Worm (Caenorhabditis elegans): ENCODE measurements around the gene F56F11.1.

The F56F11.1 gene

ce11 chrIII:2866597-2866996 lies 24.9 kb upstream of the F56F11.1 start:
- TF ChIP-seq unc-62 (GFP tag; optimal IDR thresholded peaks at IDR 0.05), result no peak
- TF ChIP-seq sem-4 (tag; optimal IDR thresholded peaks at IDR 0.05), result no peak
- TF ChIP-seq C34F6.9 (tag; optimal IDR thresholded peaks at IDR 0.05), result no peak
- no peak for TF ChIP-seq unc-55 (GFP tag; optimal IDR thresholded peaks at IDR 0.05)
- TF ChIP-seq nhr-12 (tag; optimal IDR thresholded peaks at IDR 0.05), result no peak
- TF ChIP-seq ztf-1 (GFP tag; conservative IDR thresholded peaks at IDR 0.05), result no peak
- no peak for TF ChIP-seq elt-3 (tag; optimal IDR thresholded peaks at IDR 0.05)
- TF ChIP-seq ama-1 (optimal IDR thresholded peaks at IDR 0.05), result no peak
- no peak for TF ChIP-seq alr-1 (tag; optimal IDR thresholded peaks at IDR 0.05)
- TF ChIP-seq mbf-1 (tag; optimal IDR thresholded peaks at IDR 0.05), result no peak
- TF ChIP-seq aly-2 (tag; optimal IDR thresholded peaks at IDR 0.05), result no peak
- TF ChIP-seq R02D3.7 (tag; optimal IDR thresholded peaks at IDR 0.05), result no peak

DNA sequence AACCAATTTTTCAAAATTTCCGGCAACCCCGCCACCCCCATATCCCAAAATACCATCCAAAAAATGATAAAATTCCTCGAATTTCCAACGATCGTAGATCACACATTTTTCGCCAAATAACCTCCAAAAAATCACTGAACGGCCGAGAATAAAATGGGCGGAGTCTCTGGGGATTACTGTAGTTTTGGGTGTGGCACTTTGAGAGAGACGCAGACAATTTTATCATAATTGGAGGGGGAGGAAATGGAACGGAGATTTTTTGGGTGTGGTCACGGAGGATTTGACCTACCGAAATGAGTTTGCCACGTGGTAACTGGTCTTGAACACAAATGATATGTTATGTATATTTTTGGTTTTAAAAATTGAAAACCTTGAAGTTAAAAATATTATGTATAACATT lies 23.1 kb upstream of the F56F11.1 start:
- TF ChIP-seq nhr-21 (tag; optimal IDR thresholded peaks at IDR 0.05), result no peak
- peak in 1 of 2 experiments; percentile 24 for TF ChIP-seq lsy-2 (tag; optimal IDR thresholded peaks at IDR 0.05)
- no peak for TF ChIP-seq C34F6.9 (tag; optimal IDR thresholded peaks at IDR 0.05)
- TF ChIP-seq nhr-237 (tag; optimal IDR thresholded peaks at IDR 0.05), result no peak
- TF ChIP-seq sma-9 (GFP tag; optimal IDR thresholded peaks at IDR 0.05), result peak; percentile 38
- TF ChIP-seq sma-9 (tag; optimal IDR thresholded peaks at IDR 0.05), result no peak
- TF ChIP-seq ztf-11 (tag; optimal IDR thresholded peaks at IDR 0.05), result no peak
- peak; percentile 32 for TF ChIP-seq sma-3 (GFP tag; optimal IDR thresholded peaks at IDR 0.05)
- TF ChIP-seq mdl-1 (tag; optimal IDR thresholded peaks at IDR 0.05), result no peak

- TF ChIP-seq ama-1 (optimal IDR thresholded peaks at IDR 0.05), result no peak
- TF ChIP-seq unc-55 (GFP tag; optimal IDR thresholded peaks at IDR 0.05), result no peak
- no peak for TF ChIP-seq unc-39 (tag; optimal IDR thresholded peaks at IDR 0.05)
- no peak for TF ChIP-seq egl-27 (tag; optimal IDR thresholded peaks at IDR 0.05)
- no peak for TF ChIP-seq alr-1 (tag; optimal IDR thresholded peaks at IDR 0.05)
- no peak for TF ChIP-seq sma-9 (GFP tag; optimal IDR thresholded peaks at IDR 0.05)
- no peak for TF ChIP-seq sma-9 (tag; optimal IDR thresholded peaks at IDR 0.05)
Measured at ce11 chrIII:2869033-2869432, 22.5 kb upstream of the F56F11.1 start.

DNA sequence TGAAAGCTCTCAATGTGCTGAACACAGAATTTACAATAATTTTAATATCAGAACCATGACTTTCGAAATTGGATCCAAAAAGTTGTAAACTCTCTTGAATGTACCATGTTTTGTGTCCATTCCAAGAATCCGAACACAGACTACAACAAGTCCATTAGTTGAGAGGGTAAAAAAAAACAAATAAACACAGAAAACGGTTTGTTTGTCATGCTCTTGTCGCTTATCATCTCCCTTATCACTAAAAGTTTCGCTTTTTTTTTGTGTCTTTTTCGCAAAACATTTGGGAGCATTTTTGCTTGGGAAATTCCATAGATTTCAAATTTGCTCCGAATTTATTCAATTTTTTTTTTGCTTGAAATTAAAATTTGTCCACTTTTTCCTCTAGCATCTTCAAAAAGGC lies 22.0 kb upstream of the F56F11.1 start:
- peak; percentile 13 for TF ChIP-seq crh-2 (tag; optimal IDR thresholded peaks at IDR 0.05)
- peak; percentile 60 for TF ChIP-seq fos-1 (tag; optimal IDR thresholded peaks at IDR 0.05)
- no peak for TF ChIP-seq nhr-129 (tag; optimal IDR thresholded peaks at IDR 0.05)
- TF ChIP-seq skn-1 (tag; optimal IDR thresholded peaks at IDR 0.05), result peak; percentile 53
- no peak for TF ChIP-seq sem-4 (tag; optimal IDR thresholded peaks at IDR 0.05)
- no peak for TF ChIP-seq blmp-1 (tag; optimal IDR thresholded peaks at IDR 0.05; ENCODE audit: insufficient read depth)
- no peak for TF ChIP-seq ztf-1 (GFP tag; conservative IDR thresholded peaks at IDR 0.05)
- TF ChIP-seq ama-1 (optimal IDR thresholded peaks at IDR 0.05), result no peak
- no peak for TF ChIP-seq unc-55 (GFP tag; optimal IDR thresholded peaks at IDR 0.05)
- no peak for TF ChIP-seq aly-2 (tag; optimal IDR thresholded peaks at IDR 0.05)
- TF ChIP-seq F13H6.1 (tag; optimal IDR thresholded peaks at IDR 0.05), result peak; percentile 24
- TF ChIP-seq elt-1 (tag; optimal IDR thresholded peaks at IDR 0.05), result no peak
- TF ChIP-seq sma-9 (GFP tag; optimal IDR thresholded peaks at IDR 0.05), result peak; percentile 63
- TF ChIP-seq sma-9 (tag; optimal IDR thresholded peaks at IDR 0.05), result no peak
- no peak for TF ChIP-seq ZK546.5 (tag; optimal IDR thresholded peaks at IDR 0.05)

DNA sequence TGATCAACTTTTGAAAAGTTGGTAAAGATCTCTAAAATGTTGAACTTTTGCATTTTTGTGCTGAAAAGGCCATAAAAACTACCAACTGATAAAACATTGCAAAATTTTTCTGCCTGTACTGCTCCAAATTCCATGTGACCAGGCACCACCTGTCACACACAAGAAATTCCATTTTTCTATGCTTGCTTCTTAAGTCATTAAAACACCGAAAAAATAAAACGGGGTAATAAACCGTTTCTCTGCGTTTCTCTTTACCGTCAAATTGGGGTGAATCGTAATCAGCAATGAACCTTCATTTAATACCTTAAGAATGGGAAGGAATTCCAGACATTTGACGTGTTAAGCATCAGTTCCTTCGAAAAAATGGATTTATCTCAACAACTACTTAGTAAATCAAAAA lies 21.3 kb upstream of the F56F11.1 start:
- TF ChIP-seq elt-1 (tag; optimal IDR thresholded peaks at IDR 0.05), result no peak
- TF ChIP-seq R02D3.7 (tag; optimal IDR thresholded peaks at IDR 0.05), result no peak
- no peak for TF ChIP-seq nhr-6 (tag; optimal IDR thresholded peaks at IDR 0.05)
- TF ChIP-seq mbf-1 (tag; optimal IDR thresholded peaks at IDR 0.05), result no peak
- peak; percentile 75 for TF ChIP-seq sma-9 (GFP tag; optimal IDR thresholded peaks at IDR 0.05)
- no peak for TF ChIP-seq sma-9 (tag; optimal IDR thresholded peaks at IDR 0.05)
- TF ChIP-seq lin-13 (GFP tag; optimal IDR thresholded peaks at IDR 0.05), result no peak
- TF ChIP-seq F13H6.1 (tag; optimal IDR thresholded peaks at IDR 0.05), result peak; percentile 42
- no peak for TF ChIP-seq unc-39 (tag; optimal IDR thresholded peaks at IDR 0.05)
- TF ChIP-seq zag-1 (tag; optimal IDR thresholded peaks at IDR 0.05), result no peak
- no peak for TF ChIP-seq gmeb-1 (tag; optimal IDR thresholded peaks at IDR 0.05)
- TF ChIP-seq crh-2 (tag; optimal IDR thresholded peaks at IDR 0.05), result peak; percentile 64
- TF ChIP-seq C34F6.9 (tag; optimal IDR thresholded peaks at IDR 0.05), result no peak
- no peak for TF ChIP-seq blmp-1 (tag; optimal IDR thresholded peaks at IDR 0.05; ENCODE audit: insufficient read depth)
- TF ChIP-seq lsy-2 (tag; optimal IDR thresholded peaks at IDR 0.05), result peak in 1 of 2 experiments; percentile 6
- TF ChIP-seq nhr-12 (tag; optimal IDR thresholded peaks at IDR 0.05), result no peak
- TF ChIP-seq nhr-10 (tag; optimal IDR thresholded peaks at IDR 0.05), result no peak
- TF ChIP-seq mab-5 (tag; optimal IDR thresholded peaks at IDR 0.05), result no peak
- TF ChIP-seq egl-27 (tag; optimal IDR thresholded peaks at IDR 0.05), result no peak
- TF ChIP-seq lin-39 (tag; optimal IDR thresholded peaks at IDR 0.05), result no peak
- TF ChIP-seq fos-1 (tag; optimal IDR thresholded peaks at IDR 0.05), result peak; percentile 77
- TF ChIP-seq alr-1 (tag; optimal IDR thresholded peaks at IDR 0.05), result no peak
- TF ChIP-seq elt-3 (tag; optimal IDR thresholded peaks at IDR 0.05), result no peak
- TF ChIP-seq nhr-237 (tag; optimal IDR thresholded peaks at IDR 0.05), result no peak
- no peak for TF ChIP-seq nhr-23 (tag; optimal IDR thresholded peaks at IDR 0.05)
- no peak for TF ChIP-seq Y55F3AM.14 (GFP tag; optimal IDR thresholded peaks at IDR 0.05)
- TF ChIP-seq nhr-21 (tag; optimal IDR thresholded peaks at IDR 0.05), result no peak
- no peak for TF ChIP-seq aly-2 (tag; optimal IDR thresholded peaks at IDR 0.05)
- TF ChIP-seq ama-1 (optimal IDR thresholded peaks at IDR 0.05), result no peak
- TF ChIP-seq unc-55 (GFP tag; optimal IDR thresholded peaks at IDR 0.05), result no peak
- no peak for TF ChIP-seq ztf-4 (tag; optimal IDR thresholded peaks at IDR 0.05)
- no peak for TF ChIP-seq unc-62 (GFP tag; optimal IDR thresholded peaks at IDR 0.05)
